Worm (Caenorhabditis elegans) whole organism, mixed stage, embryonic: Measurements from ENCODE around the gene cpna-5.

Source experiments
- snpc-4 ChIP-seq: fragments of 150-350 bp; optimal IDR thresholded peaks from 2 replicates; lab custom pipeline; 2014; ENCODE audit warnings: missing biosample characterization, missing genetic modification characterization
- ztf-11 ChIP-seq: fragments of 150-350 bp; optimal IDR thresholded peaks from 2 replicates; lab custom pipeline; 2014; ENCODE audit warnings: missing biosample characterization, missing genetic modification characterization

DNA sequence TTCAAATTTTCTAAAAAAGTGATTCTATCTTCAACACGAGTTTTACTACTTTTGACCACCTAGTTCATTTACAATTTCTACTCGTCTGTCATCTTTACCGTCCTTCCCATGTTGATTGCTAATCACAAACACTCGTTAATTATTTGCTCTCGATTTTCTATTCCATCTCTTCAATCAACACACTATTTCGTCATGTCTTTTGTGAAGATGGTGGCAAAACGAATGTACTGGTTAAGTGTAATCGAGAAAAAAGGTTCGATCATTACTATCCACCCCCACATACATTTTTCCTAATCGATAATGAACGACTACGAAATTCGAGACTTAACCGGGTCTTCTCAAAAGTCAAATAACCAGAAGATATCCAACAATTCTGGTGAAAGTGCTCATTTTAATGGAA is 6.2 kb upstream of the cpna-5 start, which contains the start of gene cpna-2:
- no peak for TF ChIP-seq snpc-4 (tag; lab: Kevin White, UChicago)
- no peak for TF ChIP-seq ztf-11 (tag; lab: Kevin White, UChicago)
